Fruit fly (Drosophila melanogaster): ENCODE data around the gene Synd.

The Synd gene

dm6 chr3R:20791212-20791789 is 41.3 kb upstream of the Synd start:
- TF ChIP-seq tj (GFP tag; optimal IDR thresholded peaks at IDR 0.05) (no peak), Hr96 (GFP tag; optimal IDR thresholded peaks at IDR 0.05) (no peak), pad (GFP tag; optimal IDR thresholded peaks at IDR 0.05) (no peak), cic (GFP tag; optimal IDR thresholded peaks at IDR 0.05) (no peak), CG5204 (GFP tag; optimal IDR thresholded peaks at IDR 0.05) (no peak), Crg-1 (GFP tag; optimal IDR thresholded peaks at IDR 0.05) (no peak), CG1620 (GFP tag; optimal IDR thresholded peaks at IDR 0.05) (no peak), CG7101 (tag; optimal IDR thresholded peaks at IDR 0.05) (no peak), CG12768 (GFP tag; optimal IDR thresholded peaks at IDR 0.05) (no peak)

- TF ChIP-seq Mnt (GFP tag; optimal IDR thresholded peaks at IDR 0.05) (no peak), CG7101 (tag; optimal IDR thresholded peaks at IDR 0.05) (no peak), kay (GFP tag; ENCODE audit: borderline replicate concordance) (peak; percentile 69), Clk (GFP tag; optimal IDR thresholded peaks at IDR 0.05) (no peak), tj (GFP tag; optimal IDR thresholded peaks at IDR 0.05) (no peak)
Measured at dm6 chr3R:20796949-20797348, 35.6 kb upstream of the Synd start.

dm6 chr3R:20802253-20802652 is 30.3 kb upstream of the Synd start:
- no peak for TF ChIP-seq Hr96 (GFP tag; optimal IDR thresholded peaks at IDR 0.05)
- no peak for TF ChIP-seq CG1620 (GFP tag; optimal IDR thresholded peaks at IDR 0.05)

dm6 chr3R:20816008-20816407 is 16.6 kb upstream of the Synd start, which contains the start of gene Fancd2:
Gene Fancd2 (minus strand): TSS chr3R:20816190.
- TF ChIP-seq bab1 (GFP tag; optimal IDR thresholded peaks at IDR 0.05) (peak; percentile 6), CG1620 (GFP tag; optimal IDR thresholded peaks at IDR 0.05) (no peak), CG5204 (GFP tag; optimal IDR thresholded peaks at IDR 0.05) (no peak), Mnt (GFP tag; optimal IDR thresholded peaks at IDR 0.05) (no peak), tj (GFP tag; optimal IDR thresholded peaks at IDR 0.05) (no peak)

dm6 chr3R:20818237-20818636 is 14.4 kb upstream of the Synd start:
- peak; percentile 47 for TF ChIP-seq Mnt (GFP tag; optimal IDR thresholded peaks at IDR 0.05)
- TF ChIP-seq pad (GFP tag; optimal IDR thresholded peaks at IDR 0.05) = no peak
- peak; percentile 17 for TF ChIP-seq CG7045 (GFP tag; optimal IDR thresholded peaks at IDR 0.05)
- TF ChIP-seq Crg-1 (GFP tag; optimal IDR thresholded peaks at IDR 0.05) = no peak

dm6 chr3R:20818689-20819088 is 13.9 kb upstream of the Synd start, which contains the start of gene CG17270:
Gene CG17270 (minus strand): TSS chr3R:20818929.
- no peak for TF ChIP-seq Hr96 (GFP tag; optimal IDR thresholded peaks at IDR 0.05)
- TF ChIP-seq Mnt (GFP tag; optimal IDR thresholded peaks at IDR 0.05) = peak; percentile 6

dm6 chr3R:20821815-20822375 is 10.7 kb upstream of the Synd start, which contains the start of the genes CG17271 and RpS20:
Gene CG17271 (minus strand): TSS chr3R:20821848.
Gene RpS20 (plus strand): TSS chr3R:20822181.
- TF ChIP-seq CG11617 (GFP tag; optimal IDR thresholded peaks at IDR 0.05) (peak; percentile 92), kay (GFP tag; ENCODE audit: borderline replicate concordance) (no peak), ovo (GFP tag; optimal IDR thresholded peaks at IDR 0.05) (peak; percentile 81), pad (GFP tag; optimal IDR thresholded peaks at IDR 0.05) (peak; percentile 75), Crg-1 (GFP tag; optimal IDR thresholded peaks at IDR 0.05) (peak; percentile 79), Mnt (GFP tag; optimal IDR thresholded peaks at IDR 0.05) (peak; percentile 95), tj (GFP tag; optimal IDR thresholded peaks at IDR 0.05) (peak; percentile 75), CG7045 (GFP tag; optimal IDR thresholded peaks at IDR 0.05) (peak; percentile 85), bab1 (GFP tag; optimal IDR thresholded peaks at IDR 0.05) (peak; percentile 91), CG12768 (GFP tag; optimal IDR thresholded peaks at IDR 0.05) (peak; percentile 89), CG33017 (tag; optimal IDR thresholded peaks at IDR 0.05) (peak; percentile 69), Hr96 (GFP tag; optimal IDR thresholded peaks at IDR 0.05) (peak; percentile 95), cic (GFP tag; optimal IDR thresholded peaks at IDR 0.05) (peak; percentile 70), CG7101 (tag; optimal IDR thresholded peaks at IDR 0.05) (peak; percentile 85), Clk (GFP tag; optimal IDR thresholded peaks at IDR 0.05) (peak; percentile 89), CG1620 (GFP tag; optimal IDR thresholded peaks at IDR 0.05) (peak; percentile 87), CG5204 (GFP tag; optimal IDR thresholded peaks at IDR 0.05) (no peak), CG14711 (tag; optimal IDR thresholded peaks at IDR 0.05) (peak; percentile 92), toe (GFP tag; optimal IDR thresholded peaks at IDR 0.05) (peak; percentile 96), cnc (optimal IDR thresholded peaks at IDR 0.05) (no peak)
